Fruit fly (Drosophila melanogaster) S2 (cell line): ENCODE data around the gene RpL35A.

Experiments
- CG8478 ChIP-seq: fragments of >200 bp; optimal IDR thresholded peaks from 2 replicates; lab custom pipeline; 2018
- CTCF ChIP-seq, 2 experiments: fragments of >200 bp; optimal IDR thresholded peaks; 2 replicates each; lab custom pipeline; 2018

Gene RpL35A

dm6 chr3R:5466875-5467274, at the start of gene RpL35A:
TSS of gene RpL35A (minus strand) at chr3R:5467101.
- TF ChIP-seq CG8478 (no peak), CTCF (optimal IDR thresholded peaks at IDR 0.05; lab: Kevin White, UChicago) (peak in 1 of 2 experiments; percentile 58)

dm6 chr3R:5516582-5517001, 49.7 kb upstream of the RpL35A start:
- TF ChIP-seq CTCF (optimal IDR thresholded peaks at IDR 0.05; lab: Kevin White, UChicago) (no peak), CG8478 (no peak)

dm6 chr3R:5514759-5515158, 47.9 kb upstream of the RpL35A start:
- TF ChIP-seq CG8478 (no peak), CTCF (optimal IDR thresholded peaks at IDR 0.05; lab: Kevin White, UChicago) (no peak)

- no peak for TF ChIP-seq CTCF (optimal IDR thresholded peaks at IDR 0.05; lab: Kevin White, UChicago)
- TF ChIP-seq CG8478 = no peak
Observed at dm6 chr3R:5503789-5504387, 37.0 kb upstream of the RpL35A start.

- TF ChIP-seq CG8478 (no peak), CTCF (optimal IDR thresholded peaks at IDR 0.05; lab: Kevin White, UChicago) (no peak)
Observed at dm6 chr3R:5502646-5503045, 35.7 kb upstream of the RpL35A start, which contains the start of gene NKCC. TSS of gene NKCC (minus strand) at chr3R:5502702.

dm6 chr3R:5497600-5497999, 30.7 kb upstream of the RpL35A start:
- no peak for TF ChIP-seq CTCF (optimal IDR thresholded peaks at IDR 0.05; lab: Kevin White, UChicago)
- no peak for TF ChIP-seq CG8478

- TF ChIP-seq CG8478 (no peak), CTCF (optimal IDR thresholded peaks at IDR 0.05; lab: Kevin White, UChicago) (no peak)
Observed at dm6 chr3R:5485295-5485718, 18.4 kb upstream of the RpL35A start, which contains the start of gene CG31550. TSS of gene CG31550 (plus strand) at chr3R:5485543.

dm6 chr3R:5483488-5484109, 16.7 kb upstream of the RpL35A start, which contains the start of gene ksr:
TSS of gene ksr (minus strand) at chr3R:5483906.
- TF ChIP-seq CG8478 = no peak
- no peak for TF ChIP-seq CTCF (optimal IDR thresholded peaks at IDR 0.05; lab: Kevin White, UChicago)

- no peak for TF ChIP-seq CTCF (optimal IDR thresholded peaks at IDR 0.05; lab: Kevin White, UChicago)
- no peak for TF ChIP-seq CG8478
Observed at dm6 chr3R:5482790-5483189, 15.9 kb upstream of the RpL35A start.

dm6 chr3R:5474551-5474950, 7.7 kb upstream of the RpL35A start, which contains the start of the genes CG45100, HDAC3 and Hcs:
TSS of gene CG45100 (minus strand) at chr3R:5474600.
TSS of gene HDAC3 (minus strand) at chr3R:5474600.
TSS of gene Hcs (plus strand) at chr3R:5474899.
- TF ChIP-seq CTCF (optimal IDR thresholded peaks at IDR 0.05; lab: Kevin White, UChicago) (peak in 1 of 2 experiments; percentile 13), CG8478 (no peak)

dm6 chr3R:5470586-5471283, 3.8 kb upstream of the RpL35A start, which contains the start of the genes mRpL44 and Snr1:
TSS of gene mRpL44 (minus strand) at chr3R:5470636.
TSS of gene Snr1 (plus strand) at chr3R:5470926.
- TF ChIP-seq CG8478 = no peak
- TF ChIP-seq CTCF (optimal IDR thresholded peaks at IDR 0.05; lab: Kevin White, UChicago) = no peak

- TF ChIP-seq CTCF (optimal IDR thresholded peaks at IDR 0.05; lab: Kevin White, UChicago) (no peak), CG8478 (no peak)
Observed at dm6 chr3R:5467619-5468018, 718 bp upstream of the RpL35A start, which contains the start of gene POLDIP2. TSS of gene POLDIP2 (plus strand) at chr3R:5467778.

dm6 chr3R:5464481-5464880, 2.4 kb downstream of the RpL35A start, which contains the start of gene PEK:
TSS of gene PEK (minus strand) at chr3R:5464753.
- no peak for TF ChIP-seq CG8478
- TF ChIP-seq CTCF (optimal IDR thresholded peaks at IDR 0.05; lab: Kevin White, UChicago) = no peak

dm6 chr3R:5463199-5463949, 3.5 kb downstream of the RpL35A start:
- TF ChIP-seq CTCF (optimal IDR thresholded peaks at IDR 0.05; lab: Kevin White, UChicago) (no peak), CG8478 (no peak)

dm6 chr3R:5458627-5459026, 8.3 kb downstream of the RpL35A start:
- TF ChIP-seq CTCF (optimal IDR thresholded peaks at IDR 0.05; lab: Kevin White, UChicago) (no peak), CG8478 (no peak)
